Fruit fly (Drosophila melanogaster): Measurements from ENCODE around the gene CG33922.

DNA sequence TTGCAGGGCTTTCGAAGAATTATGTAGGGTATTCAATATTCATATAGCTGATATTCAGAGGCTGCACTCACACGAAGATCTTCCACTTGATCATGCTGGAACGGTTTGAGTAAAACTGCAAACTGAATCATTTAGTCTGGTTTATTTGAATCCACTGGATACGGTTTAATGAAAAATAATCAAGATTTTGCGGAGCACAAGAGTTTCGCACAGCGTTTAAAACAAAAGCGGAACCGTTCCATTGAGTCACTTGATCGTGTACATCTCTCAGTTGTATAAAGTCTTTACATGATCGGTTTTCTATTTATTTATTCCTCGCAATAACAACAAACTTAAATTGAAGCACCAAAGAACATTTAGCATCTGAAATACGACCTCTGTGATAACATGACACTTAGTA lies 15.7 kb upstream of the CG33922 start, which contains the start of gene CG31659:
- TF ChIP-seq EcR (GFP tag; optimal IDR thresholded peaks at IDR 0.05): no peak
- no peak for TF ChIP-seq pan (optimal IDR thresholded peaks at IDR 0.05)
- TF ChIP-seq CG8478 (optimal IDR thresholded peaks at IDR 0.05): no peak

All from whole organism.